Fruit fly (Drosophila melanogaster): ENCODE measurements around the gene CG10510.

DNA sequence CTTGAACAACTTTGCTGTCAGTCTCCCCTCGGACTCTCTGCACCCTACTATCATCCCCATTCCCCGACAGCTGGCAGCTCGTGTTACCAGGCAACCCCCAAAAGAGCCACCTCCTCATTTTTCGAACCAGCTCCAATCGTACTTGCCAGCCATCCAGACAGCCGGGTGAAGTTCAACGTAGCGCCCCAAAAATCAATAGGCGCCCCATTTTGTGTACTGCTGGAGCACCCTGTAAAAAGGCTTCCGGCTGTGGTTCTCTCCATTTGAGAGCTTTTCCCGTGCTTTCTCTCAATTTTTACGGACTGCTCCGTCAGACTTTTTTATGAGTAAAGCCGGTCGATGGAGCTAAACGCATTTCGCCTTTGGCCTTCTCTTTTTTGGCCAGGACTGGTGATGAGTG lies 24.3 kb downstream of the CG10510 start:
- TF ChIP-seq br (GFP tag; optimal IDR thresholded peaks at IDR 0.05) (no peak), Hr83 (GFP tag; optimal IDR thresholded peaks at IDR 0.05; ENCODE audit: poor library complexity, severe bottlenecking) (no peak), pan (optimal IDR thresholded peaks at IDR 0.05) (no peak), Abd-B (GFP tag; optimal IDR thresholded peaks at IDR 0.05) (no peak), Mio (GFP tag; optimal IDR thresholded peaks at IDR 0.05) (no peak), GATAd (GFP tag; optimal IDR thresholded peaks at IDR 0.05) (no peak), foxo (GFP tag; optimal IDR thresholded peaks at IDR 0.05) (no peak), dl (GFP tag; optimal IDR thresholded peaks at IDR 0.05; ENCODE audit: insufficient read depth in 1 of 2, partially characterized antibody in 2 of 2) (no peak)

All from whole organism, wandering third instar larva.